Fruit fly (Drosophila melanogaster): Measurements from ENCODE around the gene CG10163.

CG10163 gene

dm6 chr3L:6263896-6264841 lies 5.6 kb upstream of the CG10163 start:
- TF ChIP-seq CG34367 (tag; optimal IDR thresholded peaks at IDR 0.05) (no peak), CG8159 (tag; optimal IDR thresholded peaks at IDR 0.05) (no peak), Pif1A (GFP tag; optimal IDR thresholded peaks at IDR 0.05) (no peak), D1 (tag; optimal IDR thresholded peaks at IDR 0.05) (peak; percentile 48), CG17806 (tag; optimal IDR thresholded peaks at IDR 0.05) (no peak), Snoo (tag; optimal IDR thresholded peaks at IDR 0.05) (no peak), Pif1B (GFP tag; optimal IDR thresholded peaks at IDR 0.05) (no peak), CG14655 (GFP tag; optimal IDR thresholded peaks at IDR 0.05) (no peak), Ets98B (GFP tag; IDR thresholded peaks at IDR 0.05) (no peak), fd96Ca (GFP tag; IDR thresholded peaks at IDR 0.05) (no peak), EcR (GFP tag; optimal IDR thresholded peaks at IDR 0.05) (peak; percentile 95), gl (tag; optimal IDR thresholded peaks at IDR 0.05) (no peak)

DNA sequence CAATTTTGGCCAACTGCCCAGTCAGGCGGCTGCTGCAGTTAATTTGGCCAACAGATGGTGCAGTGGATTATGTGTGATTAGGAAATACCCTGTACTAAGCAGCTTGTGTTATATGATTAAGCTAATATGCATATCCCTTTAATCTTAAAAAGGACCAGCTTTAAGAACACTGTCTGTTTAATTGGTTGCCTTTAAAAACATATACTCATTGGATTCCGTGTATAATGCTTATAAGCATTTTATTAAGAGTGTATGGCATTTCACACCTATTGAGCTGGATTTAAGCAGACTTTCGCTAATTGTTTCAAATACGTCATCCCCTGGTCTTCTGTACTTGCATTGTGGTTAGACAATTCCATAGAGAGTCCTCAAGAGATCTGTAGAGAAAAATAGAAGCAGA lies 4.9 kb upstream of the CG10163 start:
- TF ChIP-seq CG34367 (tag; optimal IDR thresholded peaks at IDR 0.05) (no peak), D1 (tag; optimal IDR thresholded peaks at IDR 0.05) (no peak), CG13204 (GFP tag; optimal IDR thresholded peaks at IDR 0.05) (no peak), CG10348 (GFP tag; IDR thresholded peaks at IDR 0.05) (no peak), CG8301 (tag; optimal IDR thresholded peaks at IDR 0.05) (peak; percentile 79), fd96Ca (GFP tag; IDR thresholded peaks at IDR 0.05) (no peak), Pif1A (GFP tag; optimal IDR thresholded peaks at IDR 0.05) (no peak), CG12605 (GFP tag; IDR thresholded peaks at IDR 0.05) (no peak), CG9948 (tag; optimal IDR thresholded peaks at IDR 0.05) (no peak), Ets98B (GFP tag; IDR thresholded peaks at IDR 0.05) (no peak), CG15710 (tag; optimal IDR thresholded peaks at IDR 0.05) (no peak), Snoo (tag; optimal IDR thresholded peaks at IDR 0.05) (no peak), CG8159 (tag; optimal IDR thresholded peaks at IDR 0.05) (no peak), Pif1B (GFP tag; optimal IDR thresholded peaks at IDR 0.05) (no peak), CG14655 (GFP tag; optimal IDR thresholded peaks at IDR 0.05) (peak; percentile 65)

DNA sequence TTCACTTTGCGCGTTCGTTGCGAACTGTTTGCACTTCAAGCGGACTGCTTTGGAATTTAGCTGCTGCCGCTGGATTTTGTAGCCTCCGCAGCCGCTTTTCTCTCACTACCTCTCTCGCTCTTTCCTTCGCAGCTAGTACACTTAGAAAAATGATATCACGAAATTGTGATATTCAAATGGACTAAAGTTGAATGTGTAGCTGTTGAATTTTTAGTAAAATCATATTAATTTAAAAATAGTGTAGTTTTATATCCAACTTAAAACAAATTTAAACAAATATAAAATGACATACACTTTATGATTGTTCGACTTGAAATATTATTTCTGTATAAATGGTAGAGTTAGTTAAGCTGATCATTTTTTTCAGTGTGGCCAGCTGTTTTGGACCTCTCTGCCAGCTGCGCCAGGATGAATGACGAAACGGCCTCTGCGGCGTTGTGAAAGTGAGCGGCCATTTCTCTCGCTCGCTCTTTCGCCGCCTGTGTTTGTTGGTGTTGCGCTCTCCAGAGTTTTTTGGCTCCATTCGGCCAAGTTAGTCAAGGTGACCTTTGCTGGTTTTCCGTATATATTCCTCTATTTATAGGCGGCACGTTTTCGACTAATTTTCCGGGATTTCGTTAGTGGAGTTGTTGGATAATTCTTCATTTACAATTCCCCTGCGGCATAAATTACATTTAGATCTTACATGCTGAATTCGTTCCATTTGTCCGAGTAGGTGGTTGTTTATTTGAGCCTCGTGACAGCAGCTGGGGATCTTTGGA lies 4.3 kb upstream of the CG10163 start, which contains the start of gene Ldh:
TSS of gene Ldh (minus strand) at position 51 of the 761 bp plus-strand sequence.
- TF ChIP-seq gl (tag; optimal IDR thresholded peaks at IDR 0.05) (peak; percentile 44), CG15710 (tag; optimal IDR thresholded peaks at IDR 0.05) (peak; percentile 90), fd96Ca (GFP tag; IDR thresholded peaks at IDR 0.05) (peak; percentile 85), rn (GFP tag; IDR thresholded peaks at IDR 0.05) (peak; percentile 80), Pif1B (GFP tag; optimal IDR thresholded peaks at IDR 0.05) (peak; percentile 95), CG8301 (tag; optimal IDR thresholded peaks at IDR 0.05) (peak; percentile 95), CG10348 (GFP tag; IDR thresholded peaks at IDR 0.05) (0 out of 2 replicates have a peak, but pooled peaks have one; percentile 29), CG4496 (GFP tag; IDR thresholded peaks at IDR 0.05) (peak; percentile 91), CG8159 (tag; optimal IDR thresholded peaks at IDR 0.05) (peak; percentile 91), Pif1A (GFP tag; optimal IDR thresholded peaks at IDR 0.05) (peak; percentile 95), CG13204 (GFP tag; optimal IDR thresholded peaks at IDR 0.05) (peak; percentile 80), EcR (GFP tag; optimal IDR thresholded peaks at IDR 0.05) (no peak), Snoo (tag; optimal IDR thresholded peaks at IDR 0.05) (peak; percentile 97), CG17806 (tag; optimal IDR thresholded peaks at IDR 0.05) (peak; percentile 87), CG34367 (tag; optimal IDR thresholded peaks at IDR 0.05) (peak; percentile 86), D1 (tag; optimal IDR thresholded peaks at IDR 0.05) (peak; percentile 62), CG32121 (GFP tag; IDR thresholded peaks at IDR 0.05) (peak; percentile 95), CG14655 (GFP tag; optimal IDR thresholded peaks at IDR 0.05) (peak; percentile 96), CG9948 (tag; optimal IDR thresholded peaks at IDR 0.05) (peak; percentile 88), CG12605 (GFP tag; IDR thresholded peaks at IDR 0.05) (peak; percentile 88), Ets98B (GFP tag; IDR thresholded peaks at IDR 0.05) (peak; percentile 88)

dm6 chr3L:6262076-6262504 lies 3.5 kb upstream of the CG10163 start:
- TF ChIP-seq CG4496 (GFP tag; IDR thresholded peaks at IDR 0.05) (no peak), EcR (GFP tag; optimal IDR thresholded peaks at IDR 0.05) (peak; percentile 22)

DNA sequence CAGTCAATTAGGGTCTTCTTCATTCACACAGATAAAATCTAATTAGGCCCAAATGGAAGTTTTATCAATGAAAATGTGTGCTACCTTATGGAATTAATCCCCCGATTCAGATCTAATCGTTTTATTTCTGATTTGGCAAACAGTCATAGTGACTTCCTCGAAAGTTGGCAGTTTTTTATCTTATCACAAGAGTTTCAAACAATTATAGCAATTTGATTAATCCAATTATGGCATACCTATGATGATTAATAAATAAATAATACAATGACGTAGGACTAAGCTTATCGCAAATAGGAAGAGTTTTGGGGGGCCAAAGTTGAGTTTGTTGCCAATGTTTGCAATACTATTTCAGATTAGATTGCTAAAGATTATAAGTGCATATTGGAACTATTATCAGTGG lies 2.7 kb upstream of the CG10163 start:
- TF ChIP-seq CG8159 (tag; optimal IDR thresholded peaks at IDR 0.05) (no peak), CG10348 (GFP tag; IDR thresholded peaks at IDR 0.05) (no peak), CG34367 (tag; optimal IDR thresholded peaks at IDR 0.05) (no peak), CG9948 (tag; optimal IDR thresholded peaks at IDR 0.05) (no peak), CG8301 (tag; optimal IDR thresholded peaks at IDR 0.05) (no peak), CG13204 (GFP tag; optimal IDR thresholded peaks at IDR 0.05) (no peak), CG4496 (GFP tag; IDR thresholded peaks at IDR 0.05) (no peak), Pif1A (GFP tag; optimal IDR thresholded peaks at IDR 0.05) (no peak), CG14655 (GFP tag; optimal IDR thresholded peaks at IDR 0.05) (no peak), fd96Ca (GFP tag; IDR thresholded peaks at IDR 0.05) (no peak), gl (tag; optimal IDR thresholded peaks at IDR 0.05) (no peak), CG17806 (tag; optimal IDR thresholded peaks at IDR 0.05) (no peak), rn (GFP tag; IDR thresholded peaks at IDR 0.05) (no peak), D1 (tag; optimal IDR thresholded peaks at IDR 0.05) (no peak), Pif1B (GFP tag; optimal IDR thresholded peaks at IDR 0.05) (no peak), EcR (GFP tag; optimal IDR thresholded peaks at IDR 0.05) (no peak)

All from whole organism, pupa.